Worm (Caenorhabditis elegans) whole organism, L3 larva: ENCODE data around the gene rde-1.

Source experiments
- R02D3.7 ChIP-seq: fragments of 150-350 bp; optimal IDR thresholded peaks from 2 replicates; lab custom pipeline; 2014; ENCODE audit warnings: missing biosample characterization, missing genetic modification characterization
- ZK546.5 ChIP-seq: sonication (generic microtip); optimal IDR thresholded peaks from 2 replicates; lab custom pipeline; 2017; ENCODE audit warnings: missing biosample characterization, missing genetic modification characterization
- ceh-82 ChIP-seq: fragments of 150-350 bp; optimal IDR thresholded peaks from 2 replicates; lab custom pipeline; 2014; ENCODE audit warnings: missing biosample characterization, missing genetic modification characterization
- ceh-9 ChIP-seq: sonication (generic microtip); optimal IDR thresholded peaks from 2 replicates; lab custom pipeline; 2018; ENCODE audit warnings: missing biosample characterization, missing genetic modification characterization
- daf-12 ChIP-seq: fragments of 150-350 bp; optimal IDR thresholded peaks from 2 replicates; lab custom pipeline; 2014; ENCODE audit warnings: missing biosample characterization, missing genetic modification reagents, missing genetic modification characterization
- egl-27 ChIP-seq: sonication (generic microtip); optimal IDR thresholded peaks from 4 replicates; lab custom pipeline; 2017; ENCODE audit warnings: missing biosample characterization, missing genetic modification reagents, missing genetic modification characterization
- egl-5 ChIP-seq: fragments of 150-350 bp; optimal IDR thresholded peaks from 2 replicates; lab custom pipeline; 2017; ENCODE audit warnings: missing biosample characterization, missing genetic modification reagents, missing genetic modification characterization, inconsistent platforms
- elt-2 ChIP-seq: sonication (generic microtip); optimal IDR thresholded peaks from 2 replicates; lab custom pipeline; 2016; ENCODE audit warnings: missing genetic modification reagents, mild to moderate bottlenecking, missing genetic modification characterization, missing compliant biosample characterization
- elt-3 ChIP-seq, 3 experiments: fragments of 150-350 bp in 1 of 3; sonication (generic microtip) in 2 of 3; optimal IDR thresholded peaks; 2 replicates in 2 of 3; 4 replicates in 1 of 3; lab custom pipeline; 2014 to 2017; ENCODE audit warnings: missing biosample characterization in 3 of 3, missing genetic modification characterization in 3 of 3
- fkh-10 ChIP-seq: sonication (generic microtip); optimal IDR thresholded peaks from 2 replicates; lab custom pipeline; 2017; ENCODE audit warnings: missing biosample characterization, missing genetic modification reagents, missing genetic modification characterization
- fos-1 ChIP-seq: fragments of 150-350 bp; optimal IDR thresholded peaks from 2 replicates; lab custom pipeline; 2014; ENCODE audit warnings: missing biosample characterization, missing genetic modification characterization
- jun-1 ChIP-seq: fragments of 150-350 bp; optimal IDR thresholded peaks from 2 replicates; lab custom pipeline; 2014; ENCODE audit warnings: missing biosample characterization, missing genetic modification reagents, missing genetic modification characterization
- lin-39 ChIP-seq: fragments of 150-350 bp; optimal IDR thresholded peaks from 2 replicates; lab custom pipeline; 2018; ENCODE audit warnings: missing biosample characterization, missing genetic modification reagents, missing genetic modification characterization
- mdl-1 ChIP-seq: fragments of 150-350 bp; optimal IDR thresholded peaks from 2 replicates; lab custom pipeline; 2014; ENCODE audit warnings: missing biosample characterization, missing genetic modification characterization
- nfya-1 ChIP-seq: sonication (generic microtip); optimal IDR thresholded peaks from 2 replicates; lab custom pipeline; 2017; ENCODE audit warnings: missing genetic modification characterization, mild to moderate bottlenecking, missing compliant biosample characterization, antibody characterized with exemption, moderate library complexity; ENCODE audit not compliant: insufficient read depth
- nhr-11 ChIP-seq: fragments of 150-350 bp; optimal IDR thresholded peaks from 2 replicates; lab custom pipeline; 2014; ENCODE audit warnings: missing biosample characterization, missing genetic modification characterization
- nhr-23 ChIP-seq: fragments of 150-350 bp; optimal IDR thresholded peaks from 2 replicates; lab custom pipeline; 2014; ENCODE audit warnings: missing biosample characterization, missing genetic modification reagents, missing genetic modification characterization
- nhr-43 ChIP-seq: sonication (generic microtip); optimal IDR thresholded peaks from 2 replicates; lab custom pipeline; 2016; ENCODE audit warnings: mild to moderate bottlenecking, missing genetic modification characterization, missing compliant biosample characterization; ENCODE audit not compliant: poor library complexity, severe bottlenecking
- nhr-76 ChIP-seq: fragments of 150-350 bp; sonication (generic microtip); optimal IDR thresholded peaks from 5 replicates; lab custom pipeline; 2014; ENCODE audit warnings: missing biosample characterization, missing genetic modification characterization
- pha-4 ChIP-seq: fragments of 150-350 bp; optimal IDR thresholded peaks from 2 replicates; lab custom pipeline; 2014; ENCODE audit warnings: missing biosample characterization, missing genetic modification reagents, missing genetic modification characterization
- pqm-1 ChIP-seq: fragments of 150-350 bp; optimal IDR thresholded peaks from 2 replicates; lab custom pipeline; 2017; ENCODE audit warnings: missing biosample characterization, missing genetic modification characterization, inconsistent platforms
- sea-2 ChIP-seq: fragments of 150-350 bp; sonication (generic microtip); optimal IDR thresholded peaks from 4 replicates; lab custom pipeline; 2014; ENCODE audit warnings: missing biosample characterization, missing genetic modification reagents, missing genetic modification characterization
- skn-1 ChIP-seq: fragments of 150-350 bp; optimal IDR thresholded peaks from 2 replicates; lab custom pipeline; 2014; ENCODE audit warnings: missing biosample characterization, missing genetic modification characterization
- tbx-2 ChIP-seq: sonication (generic microtip); optimal IDR thresholded peaks from 2 replicates; lab custom pipeline; 2016; ENCODE audit warnings: mild to moderate bottlenecking, missing genetic modification characterization, missing compliant biosample characterization
- unc-39 ChIP-seq: sonication (generic microtip); optimal IDR thresholded peaks from 4 replicates; lab custom pipeline; 2017; ENCODE audit warnings: missing biosample characterization, missing genetic modification characterization
- zag-1 ChIP-seq: fragments of 150-350 bp; optimal IDR thresholded peaks from 2 replicates; lab custom pipeline; 2014; ENCODE audit warnings: missing biosample characterization, missing genetic modification characterization

rde-1 gene

DNA sequence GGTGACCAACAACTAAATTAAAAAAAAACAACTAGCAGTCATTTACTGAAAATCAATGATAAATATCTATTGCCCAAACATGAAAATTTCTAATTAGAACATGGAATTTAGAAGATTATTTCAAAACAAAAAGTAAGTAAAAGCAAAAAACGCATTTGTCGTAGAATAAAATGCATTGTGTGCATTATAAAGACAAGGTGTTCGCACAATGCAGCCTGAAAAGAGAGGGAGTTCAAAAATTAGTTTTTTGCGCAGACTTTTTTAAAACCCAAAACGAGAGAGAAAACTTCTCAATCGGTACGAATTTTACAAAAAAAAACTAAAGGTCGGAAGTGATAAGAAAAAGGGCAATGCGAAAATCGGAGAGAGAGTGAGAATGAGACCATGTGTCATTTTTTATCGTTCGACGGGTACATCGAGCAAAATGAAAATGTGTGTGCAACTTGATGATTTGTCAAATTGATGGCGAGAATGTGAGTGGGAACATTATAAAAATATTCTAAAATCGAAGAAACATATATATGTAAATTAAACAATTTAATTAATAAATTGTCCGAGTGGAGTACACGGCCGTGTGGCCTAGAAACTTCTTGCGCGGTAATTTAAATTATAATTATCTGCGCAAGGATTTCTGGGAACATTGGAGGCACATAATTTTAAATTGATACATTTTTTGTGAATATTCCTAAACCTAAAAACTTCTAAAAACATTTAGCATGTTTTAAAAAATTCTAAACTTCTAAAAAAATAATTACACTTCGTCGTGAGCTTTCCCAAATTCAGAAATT, 40.1 kb upstream of the rde-1 start (continued):
- TF ChIP-seq egl-27 (tag; lab: Kevin White, UChicago), result no peak
- TF ChIP-seq ZK546.5 (tag; lab: Kevin White, UChicago), result no peak

DNA sequence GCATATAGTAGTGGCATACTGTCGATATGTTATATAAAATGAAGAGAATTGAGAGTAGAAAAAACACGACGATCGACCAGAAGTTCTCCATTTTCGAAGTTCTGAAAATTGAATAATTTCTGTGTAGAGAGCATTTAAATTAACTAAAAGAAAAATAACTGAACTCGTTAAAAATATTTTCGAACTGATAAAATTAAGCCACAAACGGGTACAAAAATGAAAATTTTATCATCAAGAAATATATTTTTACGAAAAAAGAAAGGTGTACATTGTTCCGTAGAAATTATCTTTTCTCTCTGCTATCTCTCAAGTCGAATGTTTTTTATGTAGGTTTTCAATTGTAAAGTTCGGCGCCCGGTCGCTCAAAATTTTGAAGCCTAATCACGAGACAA, 39.5 kb upstream of the rde-1 start, which contains the start of gene acl-2:
acl-2 (minus strand) TSS at position 101 of the 392 bp plus-strand sequence.
- TF ChIP-seq jun-1 (tag; lab: Kevin White, UChicago), result no peak
- no peak for TF ChIP-seq nhr-11 (tag; lab: Kevin White, UChicago)

DNA sequence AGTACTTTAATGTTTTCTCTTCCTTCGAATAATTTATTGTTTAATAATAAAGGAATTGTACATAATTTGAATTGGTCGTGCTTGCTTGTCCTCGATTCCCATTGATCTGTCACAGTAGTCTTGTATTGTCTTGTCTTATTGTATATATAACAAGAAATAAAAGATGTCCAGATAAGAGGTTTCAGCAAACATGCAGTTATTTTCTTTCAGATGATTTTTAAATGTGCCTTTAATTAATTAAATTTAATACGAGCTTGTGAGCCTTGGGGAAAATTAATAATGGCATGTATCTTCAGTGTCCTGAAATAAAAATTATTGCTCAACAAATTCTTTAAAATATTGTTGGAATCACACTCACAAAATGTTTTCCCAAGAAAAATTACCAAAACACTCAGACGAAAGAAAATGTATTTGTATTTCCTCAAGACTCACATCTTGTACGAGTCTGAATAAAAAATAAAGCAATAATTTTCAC, 31.7 kb upstream of the rde-1 start:
- TF ChIP-seq nfya-1 (tag; lab: Kevin White, UChicago), result no peak

DNA sequence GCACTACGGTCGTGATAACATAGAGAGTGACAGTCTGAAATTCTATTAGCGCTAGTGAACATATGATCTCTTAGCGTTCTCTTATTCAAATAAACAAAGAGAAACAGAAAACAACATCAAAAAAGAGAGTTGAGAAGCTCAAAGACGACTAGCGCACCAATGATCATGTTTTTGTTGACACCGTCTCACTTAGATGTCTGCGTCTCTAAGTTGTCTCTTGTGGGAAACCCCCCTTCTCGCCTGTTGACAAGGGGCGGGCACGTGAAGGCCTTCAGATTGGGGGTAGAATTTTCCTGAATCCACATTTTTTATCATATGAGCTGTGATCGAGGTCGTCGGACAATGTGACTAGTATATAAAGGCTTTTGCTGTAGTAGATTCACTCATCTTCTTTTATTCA, 28.5 kb upstream of the rde-1 start:
- TF ChIP-seq ceh-9 (tag; lab: Kevin White, UChicago) (no peak), nfya-1 (tag; lab: Kevin White, UChicago) (peak; percentile 26), R02D3.7 (tag; lab: Kevin White, UChicago) (no peak), skn-1 (tag; lab: Kevin White, UChicago) (no peak), pha-4 (tag; lab: Kevin White, UChicago) (peak; percentile 94), mdl-1 (tag; lab: Kevin White, UChicago) (peak; percentile 46), lin-39 (tag; lab: Kevin White, UChicago) (peak; percentile 36), tbx-2 (tag; lab: Kevin White, UChicago) (no peak)

DNA sequence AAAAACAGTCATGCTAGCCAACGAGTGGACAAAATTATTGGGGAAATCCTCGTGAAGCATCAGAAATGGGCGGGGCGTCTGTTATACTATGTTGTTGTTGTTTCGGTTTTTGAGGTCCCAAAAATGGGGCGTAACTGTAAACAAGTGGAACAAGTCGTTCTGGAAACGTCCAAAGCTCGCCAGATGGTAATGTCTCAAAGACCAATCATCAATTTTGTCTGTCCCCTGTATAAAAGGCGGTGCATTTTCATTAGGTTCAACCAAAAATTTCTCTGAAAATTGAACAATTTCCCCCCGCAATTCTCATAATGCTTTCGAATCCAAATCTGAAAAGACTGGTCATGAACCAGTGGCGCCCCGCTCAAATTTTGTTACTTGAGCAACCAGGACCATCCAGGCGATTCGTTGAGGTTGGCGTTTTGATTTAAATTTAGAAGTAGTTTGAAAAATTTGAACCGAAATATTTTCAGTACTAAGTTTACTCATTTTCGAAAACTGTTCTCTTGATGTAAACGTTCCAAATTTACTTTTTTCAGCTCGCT, 27.7 kb upstream of the rde-1 start:
- TF ChIP-seq fos-1 (tag; lab: Kevin White, UChicago) (no peak), zag-1 (tag; lab: Kevin White, UChicago) (no peak), egl-5 (tag; lab: Kevin White, UChicago) (no peak), R02D3.7 (tag; lab: Kevin White, UChicago) (no peak), tbx-2 (tag; lab: Kevin White, UChicago) (no peak), nhr-43 (tag; lab: Kevin White, UChicago) (no peak), ceh-82 (tag; lab: Kevin White, UChicago) (no peak), unc-39 (tag; lab: Kevin White, UChicago) (no peak), daf-12 (no peak), fkh-10 (GFP tag; lab: Kevin White, UChicago) (no peak), pqm-1 (tag; lab: Kevin White, UChicago) (no peak)
- TF ChIP-seq, all 47 proteins: peak for 0

DNA sequence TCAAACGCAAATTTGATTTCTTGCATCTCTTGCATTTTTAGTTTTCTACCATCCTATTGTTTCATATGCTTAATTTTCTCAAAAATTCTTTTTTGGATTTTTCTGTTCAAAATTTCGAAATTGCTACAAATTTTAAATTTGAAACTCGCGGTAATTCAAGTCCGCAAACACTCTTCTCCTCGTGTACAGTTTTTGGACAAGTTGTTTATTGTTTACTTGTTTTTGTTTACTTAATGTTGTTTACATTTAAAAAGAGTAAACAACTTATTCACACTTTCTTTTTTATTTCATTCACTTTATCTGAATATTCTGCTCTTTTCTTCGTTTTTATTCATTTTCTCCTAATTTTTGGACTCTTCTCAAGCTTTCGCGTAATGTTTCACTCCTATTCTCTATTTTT, 26.8 kb upstream of the rde-1 start:
- TF ChIP-seq R02D3.7 (tag; lab: Kevin White, UChicago), result no peak
- TF ChIP-seq tbx-2 (tag; lab: Kevin White, UChicago), result no peak
- no peak for TF ChIP-seq nhr-11 (tag; lab: Kevin White, UChicago)
- no peak for TF ChIP-seq unc-39 (tag; lab: Kevin White, UChicago)

DNA sequence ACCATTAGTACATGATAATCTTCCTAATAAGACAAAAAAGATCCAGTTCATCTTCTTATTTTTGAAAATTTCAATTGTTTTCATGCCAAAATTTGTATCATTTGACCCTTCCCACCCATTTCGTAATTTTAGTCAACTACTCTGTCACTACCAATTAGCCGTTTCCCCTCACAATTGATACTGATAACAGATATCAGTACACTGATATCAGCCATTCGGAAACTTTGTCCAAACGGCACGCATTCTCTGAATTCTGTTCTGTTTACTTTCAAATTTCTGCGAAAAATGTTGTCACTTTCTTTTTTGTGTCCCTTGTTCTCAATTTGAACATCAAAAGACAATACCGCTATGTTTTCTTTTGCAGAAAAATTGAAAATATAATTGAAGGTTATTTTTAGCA, 21.2 kb upstream of the rde-1 start:
- TF ChIP-seq ZK546.5 (tag; lab: Kevin White, UChicago) (no peak), elt-3 (tag; optimal IDR thresholded peaks at IDR 0.05; lab: Kevin White, UChicago) (peak in 2 of 3 experiments; percentile 92 to 93), nhr-23 (tag; lab: Kevin White, UChicago) (no peak), pqm-1 (tag; lab: Kevin White, UChicago) (peak; percentile 62), sea-2 (GFP tag; lab: Kevin White, UChicago) (no peak), elt-2 (tag; lab: Kevin White, UChicago) (peak; percentile 68), nhr-76 (tag; lab: Kevin White, UChicago) (no peak), pha-4 (tag; lab: Kevin White, UChicago) (peak; percentile 23), egl-5 (tag; lab: Kevin White, UChicago) (no peak)
